Worm (Caenorhabditis elegans) whole organism, young adult: ENCODE results near the gene cest-24.

Experiments used
- D2030.7 ChIP-seq: fragments of 200-800 bp; sonication (Bioruptor generic); IDR thresholded peaks from 2 replicates; pipeline ENCODE4 v1.3.6; 2022; ENCODE audit warnings: missing genetic modification reagents, missing genetic modification characterization, missing compliant biosample characterization
- F10E7.11 ChIP-seq: sonication (generic microtip); optimal IDR thresholded peaks from 2 replicates; lab custom pipeline; 2017; ENCODE audit warnings: mild to moderate bottlenecking, missing genetic modification characterization, moderate library complexity, missing compliant biosample characterization
- F23B12.7 ChIP-seq: sonication (generic microtip); optimal IDR thresholded peaks from 2 replicates; lab custom pipeline; 2017; ENCODE audit warnings: missing genetic modification characterization, mild to moderate bottlenecking, missing compliant biosample characterization, antibody characterized with exemption, moderate library complexity; ENCODE audit not compliant: insufficient read depth
- F49E8.2 ChIP-seq: sonication (generic microtip); optimal IDR thresholded peaks from 3 replicates; lab custom pipeline; 2017; ENCODE audit warnings: missing genetic modification characterization, mild to moderate bottlenecking, missing compliant biosample characterization, antibody characterized with exemption, moderate library complexity; ENCODE audit not compliant: insufficient read depth
- Y53G8AR.9 ChIP-seq: fragments of 200-800 bp; sonication (Bioruptor generic); conservative IDR thresholded peaks from 2 replicates; pipeline ENCODE4 v1.3.6; 2022; ENCODE audit warnings: missing genetic modification reagents, missing genetic modification characterization, missing compliant biosample characterization
- Y56A3A.18 ChIP-seq: fragments of 200-800 bp; sonication (Bioruptor generic); IDR thresholded peaks from 2 replicates; pipeline ENCODE4 v1.3.6; 2022; ENCODE audit warnings: missing genetic modification reagents, missing genetic modification characterization, missing compliant biosample characterization
- Y67H2A.10 ChIP-seq: fragments of 200-800 bp; sonication (Bioruptor generic); conservative IDR thresholded peaks from 2 replicates; pipeline ENCODE4 v1.3.6; 2022; ENCODE audit warnings: missing genetic modification reagents, missing genetic modification characterization, missing compliant biosample characterization
- atf-7 ChIP-seq: sonication (generic microtip); optimal IDR thresholded peaks from 2 replicates; lab custom pipeline; 2017; ENCODE audit warnings: mild to moderate bottlenecking, missing genetic modification characterization, missing compliant biosample characterization
- ccch-3 ChIP-seq: fragments of 200-800 bp; sonication (Bioruptor generic); optimal IDR thresholded peaks from 2 replicates; lab custom pipeline; 2018; ENCODE audit warnings: mild to moderate bottlenecking, missing genetic modification characterization, missing compliant biosample characterization
- cebp-1 ChIP-seq, 2 experiments: fragments of 200-800 bp in 1 of 2; sonication (Bioruptor generic) in 1 of 2; sonication (generic microtip) in 1 of 2; IDR thresholded peaks in 1 of 2; optimal IDR thresholded peaks in 1 of 2; 2 replicates each; pipeline versions ENCODE4 v1.3.6 to Lab custom; 2017 to 2022; ENCODE audit warnings: missing compliant biosample characterization in 2 of 2, missing genetic modification characterization in 2 of 2, mild to moderate bottlenecking in 1 of 2, missing genetic modification reagents in 1 of 2, moderate library complexity in 1 of 2
- chd-7 ChIP-seq: sonication (generic microtip); optimal IDR thresholded peaks from 2 replicates; lab custom pipeline; 2016; ENCODE audit warnings: mild to moderate bottlenecking, missing genetic modification characterization, moderate library complexity, missing compliant biosample characterization
- dox-1 ChIP-seq: fragments of 200-800 bp; sonication (Bioruptor generic); IDR thresholded peaks from 2 replicates; pipeline ENCODE4 v1.3.6; 2022; ENCODE audit warnings: missing genetic modification reagents, missing genetic modification characterization, missing compliant biosample characterization
- egl-18 ChIP-seq: fragments of 200-800 bp; sonication (Bioruptor generic); IDR thresholded peaks from 2 replicates; pipeline ENCODE4 v1.3.6; 2022; ENCODE audit warnings: missing genetic modification reagents, missing genetic modification characterization, missing compliant biosample characterization
- ekl-4 ChIP-seq: fragments of 200-800 bp; sonication (Bioruptor generic); IDR thresholded peaks from 2 replicates; pipeline ENCODE4 v1.3.6; 2022; ENCODE audit warnings: missing genetic modification reagents, missing genetic modification characterization, missing compliant biosample characterization
- fkh-3 ChIP-seq: sonication (generic microtip); optimal IDR thresholded peaks from 2 replicates; lab custom pipeline; 2016; ENCODE audit warnings: mild to moderate bottlenecking, missing genetic modification characterization, missing compliant biosample characterization
- him-1 ChIP-seq: sonication (generic microtip); optimal IDR thresholded peaks from 2 replicates; lab custom pipeline; 2016; ENCODE audit warnings: missing genotype, missing genetic modification reagents, missing genetic modification characterization, missing compliant biosample characterization
- let-607 ChIP-seq, 2 experiments: fragments of 200-800 bp in 1 of 2; sonication (Bioruptor generic) in 1 of 2; sonication (generic microtip) in 1 of 2; optimal IDR thresholded peaks; 2 replicates each; lab custom pipeline; 2016 to 2018; ENCODE audit warnings: mild to moderate bottlenecking in 2 of 2, missing compliant biosample characterization in 2 of 2, missing genetic modification characterization in 2 of 2, moderate library complexity in 2 of 2, missing genotype in 1 of 2
- lin-35 ChIP-seq, 3 experiments: fragments of 150-350 bp in 2 of 3; sonication (generic microtip) in 1 of 3; optimal IDR thresholded peaks; 2 replicates each; lab custom pipeline; 2014 to 2018; ENCODE audit warnings: missing biosample characterization in 3 of 3, missing genetic modification characterization in 3 of 3, missing genetic modification reagents in 3 of 3
- lsy-27 ChIP-seq: sonication (generic microtip); optimal IDR thresholded peaks from 2 replicates; lab custom pipeline; 2017; ENCODE audit warnings: missing genetic modification characterization, mild to moderate bottlenecking, missing compliant biosample characterization, antibody characterized with exemption, missing genotype, borderline replicate concordance; ENCODE audit not compliant: insufficient read depth
- madf-6 ChIP-seq: fragments of 200-800 bp; sonication (Bioruptor generic); IDR thresholded peaks from 2 replicates; pipeline ENCODE4 v1.3.6; 2022; ENCODE audit warnings: missing genetic modification reagents, missing genetic modification characterization, missing compliant biosample characterization
- nfyb-1 ChIP-seq: fragments of 200-800 bp; sonication (Bioruptor generic); IDR thresholded peaks from 2 replicates; pipeline ENCODE4 v1.3.6; 2022; ENCODE audit warnings: missing genetic modification reagents, missing genetic modification characterization, missing compliant biosample characterization
- nhr-80 ChIP-seq: sonication (generic microtip); optimal IDR thresholded peaks from 2 replicates; lab custom pipeline; 2016; ENCODE audit warnings: missing genetic modification characterization, missing compliant biosample characterization
- snpc-1.1 ChIP-seq: sonication (generic microtip); optimal IDR thresholded peaks from 2 replicates; lab custom pipeline; 2017; ENCODE audit warnings: missing genetic modification characterization, mild to moderate bottlenecking, missing compliant biosample characterization, antibody characterized with exemption, moderate library complexity, missing genotype, missing genetic modification reagents; ENCODE audit not compliant: insufficient read depth
- tbx-9 ChIP-seq: sonication (generic microtip); optimal IDR thresholded peaks from 2 replicates; lab custom pipeline; 2016; ENCODE audit warnings: borderline replicate concordance, missing genetic modification characterization, inconsistent platforms, missing compliant biosample characterization
- zfh-2 ChIP-seq: fragments of 200-800 bp; sonication (Bioruptor generic); conservative IDR thresholded peaks from 2 replicates; pipeline ENCODE4 v1.3.6; 2022; ENCODE audit warnings: missing genetic modification reagents, missing genetic modification characterization, missing compliant biosample characterization
- ztf-28 ChIP-seq: fragments of 200-800 bp; sonication (Bioruptor generic); IDR thresholded peaks from 2 replicates; pipeline ENCODE4 v1.3.6; 2022; ENCODE audit warnings: missing genetic modification reagents, missing genetic modification characterization, missing compliant biosample characterization
- ztf-3 ChIP-seq: fragments of 200-800 bp; sonication (Bioruptor generic); optimal IDR thresholded peaks from 2 replicates; lab custom pipeline; 2018; ENCODE audit warnings: mild to moderate bottlenecking, missing genetic modification characterization, missing compliant biosample characterization

Gene cest-24

ce11 chrV:6351122-6351521, 34.4 kb downstream of the cest-24 start:
- TF ChIP-seq Y56A3A.18 (GFP tag; lab: Robert Waterston, UW), result 0 out of 2 replicates have a peak, but pooled peaks have one; percentile 20
- TF ChIP-seq F23B12.7 (tag; lab: Kevin White, UChicago), result no peak
- TF ChIP-seq, all 124 proteins: peak for 1

DNA sequence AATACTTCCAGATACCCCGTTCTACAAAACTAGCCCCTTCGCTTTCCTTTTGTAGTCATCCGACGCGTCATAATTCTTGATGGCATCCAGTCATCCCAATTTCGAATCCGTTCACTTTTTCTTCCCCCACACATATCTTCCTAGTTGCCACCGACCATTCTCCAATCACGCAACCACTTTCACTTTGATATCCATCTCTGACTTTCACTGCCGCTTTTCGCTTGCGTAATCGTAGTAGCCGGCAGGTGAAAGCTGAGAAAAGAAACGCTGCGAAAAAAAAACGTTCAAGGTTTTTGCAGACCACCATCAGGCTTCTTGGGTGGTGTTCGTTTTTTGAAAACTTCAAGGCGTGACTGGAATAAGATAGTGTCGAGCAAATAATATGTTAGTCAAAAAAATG, 35.6 kb downstream of the cest-24 start:
- no peak for TF ChIP-seq F10E7.11 (tag; lab: Kevin White, UChicago)
- 0 out of 2 replicates have a peak, but pooled peaks have one; percentile 7 for TF ChIP-seq ztf-28 (GFP tag; lab: Robert Waterston, UW)

- TF ChIP-seq zfh-2 (GFP tag; lab: Robert Waterston, UW), result 0 out of 2 replicates have a peak, but pooled peaks have one; percentile 7
- TF ChIP-seq fkh-3 (tag; lab: Kevin White, UChicago), result no peak
Measured at ce11 chrV:6353182-6353780, 36.5 kb downstream of the cest-24 start.

DNA sequence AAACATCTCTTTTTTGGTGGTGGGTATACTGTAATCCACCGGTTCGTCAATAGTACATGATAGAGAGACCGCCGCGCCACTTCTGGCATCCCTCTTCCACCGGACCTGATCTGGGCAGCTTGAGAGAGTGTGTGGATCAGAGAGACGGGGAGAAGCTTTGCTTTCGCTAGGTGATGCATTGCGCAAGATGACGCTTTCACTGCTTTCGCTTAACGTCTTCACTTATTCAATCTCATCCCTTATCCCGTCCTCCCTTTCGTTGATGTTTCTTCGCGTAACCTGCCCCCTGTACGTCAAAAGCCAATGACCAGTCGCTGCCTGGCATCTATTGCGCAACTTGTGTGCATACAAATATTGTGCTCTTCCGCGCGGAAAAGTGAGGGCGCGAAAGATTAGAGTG, 37.5 kb downstream of the cest-24 start:
- TF ChIP-seq him-1 (tag; lab: Kevin White, UChicago) (no peak), dox-1 (0 out of 2 replicates have a peak, but pooled peaks have one; percentile 21), zfh-2 (GFP tag; lab: Robert Waterston, UW) (peak; percentile 50), F49E8.2 (tag; lab: Kevin White, UChicago) (no peak)

ce11 chrV:6354786-6355185, 38.1 kb downstream of the cest-24 start:
- no peak for TF ChIP-seq D2030.7 (GFP tag; lab: Robert Waterston, UW)

- TF ChIP-seq dox-1 (peak; percentile 33; the same call in 1 of the 2 replicates), ztf-3 (GFP tag; lab: Kevin White, UChicago) (no peak), zfh-2 (GFP tag; lab: Robert Waterston, UW) (peak; percentile 87)
Measured at ce11 chrV:6355412-6355811, 38.7 kb downstream of the cest-24 start.

- no peak for TF ChIP-seq egl-18
- TF ChIP-seq ccch-3 (GFP tag; lab: Kevin White, UChicago), result no peak
- no peak for TF ChIP-seq tbx-9 (tag; lab: Kevin White, UChicago)
- TF ChIP-seq atf-7 (tag; lab: Kevin White, UChicago), result peak; percentile 24
- no peak for TF ChIP-seq nfyb-1 (GFP tag; lab: Robert Waterston, UW)
- no peak for TF ChIP-seq snpc-1.1 (tag; lab: Kevin White, UChicago)
- TF ChIP-seq Y67H2A.10, result no peak
- no peak; the same call in 1 of the 2 replicates for TF ChIP-seq cebp-1 (GFP tag; IDR thresholded peaks at IDR 0.05; lab: Robert Waterston, UW)
- TF ChIP-seq cebp-1 (tag; optimal IDR thresholded peaks at IDR 0.05; lab: Kevin White, UChicago), result peak; percentile 60
- TF ChIP-seq lsy-27 (tag; lab: Kevin White, UChicago), result no peak
- no peak for TF ChIP-seq ekl-4 (GFP tag; lab: Robert Waterston, UW)
- TF ChIP-seq chd-7 (tag; lab: Kevin White, UChicago), result no peak
- peak; percentile 90 for TF ChIP-seq nhr-80 (tag; lab: Kevin White, UChicago)
- TF ChIP-seq lin-35 (GFP tag; optimal IDR thresholded peaks at IDR 0.05; lab: Kevin White, UChicago), result no peak
- peak; percentile 34; the same call in 1 of the 2 replicates for TF ChIP-seq dox-1
- peak in 1 of 2 experiments; percentile 26 for TF ChIP-seq let-607 (tag; optimal IDR thresholded peaks at IDR 0.05; lab: Kevin White, UChicago)
- no peak for TF ChIP-seq Y53G8AR.9 (GFP tag; lab: Robert Waterston, UW)
- TF ChIP-seq madf-6 (GFP tag; lab: Robert Waterston, UW), result no peak
Measured at ce11 chrV:6355975-6356441, 39.3 kb downstream of the cest-24 start, which contains the start of gene bcl-11. Gene bcl-11, plus strand, starts transcription at chrV:6356025.
